Worm (Caenorhabditis elegans) whole organism, L4/young adult: ENCODE results near the gene ver-1.

Source experiments
- dao-5 ChIP-seq: sonication (generic microtip); optimal IDR thresholded peaks from 2 replicates; lab custom pipeline; 2016; ENCODE audit warnings: missing genotype, missing genetic modification characterization, moderate library complexity, missing compliant biosample characterization
- him-1 ChIP-seq: sonication (generic microtip); optimal IDR thresholded peaks from 2 replicates; lab custom pipeline; 2016; ENCODE audit warnings: missing genotype, missing genetic modification reagents, missing genetic modification characterization, missing compliant biosample characterization

DNA sequence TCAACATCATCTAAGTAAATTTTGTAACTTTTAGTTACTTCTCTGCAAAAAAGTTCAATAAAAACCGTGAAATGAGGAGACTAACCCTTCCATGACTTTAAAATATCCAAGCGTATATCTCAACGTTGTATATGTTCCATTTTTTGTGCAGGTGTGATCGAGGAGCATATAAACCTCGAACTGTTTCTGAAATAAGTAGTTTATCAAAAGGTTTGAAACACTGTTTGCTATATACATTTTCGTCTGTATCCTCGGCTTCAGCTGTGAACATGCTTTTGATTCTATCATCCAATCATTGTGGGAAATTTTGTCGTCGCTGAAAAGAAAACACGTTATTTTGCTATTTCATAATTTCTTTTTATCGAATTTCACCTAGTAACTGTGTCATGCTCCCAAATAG, 24.3 kb downstream of the ver-1 start, which contains the start of gene F40G9.5:
- TF ChIP-seq him-1 (tag; lab: Kevin White, UChicago) (no peak), dao-5 (tag; lab: Kevin White, UChicago) (no peak)
